Fruit fly (Drosophila melanogaster): Measurements from ENCODE around the gene CG6171.

Gene CG6171

dm6 chr3R:15332994-15333393 is 30.7 kb downstream of the CG6171 start, which contains the start of the genes Fkbp39 and Cyfip (continued):
- no peak for TF ChIP-seq Jarid2 (GFP tag; optimal IDR thresholded peaks at IDR 0.05)
- no peak for TF ChIP-seq CG8281 (tag; optimal IDR thresholded peaks at IDR 0.05)
- no peak for TF ChIP-seq bcd (GFP tag; optimal IDR thresholded peaks at IDR 0.05)
- peak; percentile 87 for TF ChIP-seq HmgD (GFP tag; optimal IDR thresholded peaks at IDR 0.05)
- TF ChIP-seq bowl (GFP tag; IDR thresholded peaks at IDR 0.05), result no peak
- no peak for TF ChIP-seq Oaz (GFP tag; IDR thresholded peaks at IDR 0.05)
- no peak for TF ChIP-seq usp (GFP tag; optimal IDR thresholded peaks at IDR 0.05)
- peak; percentile 71 for TF ChIP-seq CG2120 (GFP tag; optimal IDR thresholded peaks at IDR 0.05)
- TF ChIP-seq CG14667 (GFP tag; IDR thresholded peaks at IDR 0.05), result no peak
- no peak for TF ChIP-seq br (optimal IDR thresholded peaks at IDR 0.05)
- TF ChIP-seq CG12769 (tag; optimal IDR thresholded peaks at IDR 0.05), result no peak
- TF ChIP-seq CG9437 (GFP tag; optimal IDR thresholded peaks at IDR 0.05), result peak; percentile 38
- TF ChIP-seq dmrt11E (tag; optimal IDR thresholded peaks at IDR 0.05), result no peak
- TF ChIP-seq Poxn (GFP tag; IDR thresholded peaks at IDR 0.05), result no peak
- TF ChIP-seq Asciz (GFP tag; optimal IDR thresholded peaks at IDR 0.05), result no peak
- TF ChIP-seq MBD-R2 (GFP tag; IDR thresholded peaks at IDR 0.05), result peak; percentile 98
- TF ChIP-seq Dbx (GFP tag; IDR thresholded peaks at IDR 0.05), result peak; percentile 80
- TF ChIP-seq CG12299 (tag; optimal IDR thresholded peaks at IDR 0.05), result no peak
- no peak for TF ChIP-seq D19A (tag; optimal IDR thresholded peaks at IDR 0.05)
- peak; percentile 98 for TF ChIP-seq YL-1 (GFP tag; optimal IDR thresholded peaks at IDR 0.05)
- TF ChIP-seq CG3995 (GFP tag; optimal IDR thresholded peaks at IDR 0.05), result peak; percentile 18
- peak; percentile 80 for TF ChIP-seq trem (tag; optimal IDR thresholded peaks at IDR 0.05)
- TF ChIP-seq Dip2 (GFP tag; IDR thresholded peaks at IDR 0.05), result no peak
- TF ChIP-seq CG33213 (GFP tag; optimal IDR thresholded peaks at IDR 0.05), result peak; percentile 70
- peak; percentile 77; the same call in 1 of the 2 replicates for TF ChIP-seq amos (GFP tag; IDR thresholded peaks at IDR 0.05; ENCODE audit: partially characterized antibody)
- no peak for TF ChIP-seq CG43689 (GFP tag; IDR thresholded peaks at IDR 0.05)
- TF ChIP-seq zfh1 (GFP tag; IDR thresholded peaks at IDR 0.05), result no peak
- peak; percentile 2 for TF ChIP-seq CG9727 (GFP tag; optimal IDR thresholded peaks at IDR 0.05)
- no peak for TF ChIP-seq CG12104 (GFP tag; optimal IDR thresholded peaks at IDR 0.05)
- no peak for TF ChIP-seq CG8089 (GFP tag; optimal IDR thresholded peaks at IDR 0.05)
- TF ChIP-seq fd102C (GFP tag; optimal IDR thresholded peaks at IDR 0.05), result peak; percentile 4
- TF ChIP-seq CG6175 (GFP tag; IDR thresholded peaks at IDR 0.05), result no peak
- no peak for TF ChIP-seq Atf-2 (GFP tag; optimal IDR thresholded peaks at IDR 0.05)
- TF ChIP-seq jigr1 (GFP tag; IDR thresholded peaks at IDR 0.05), result no peak
- peak; percentile 98 for TF ChIP-seq Med (GFP tag)
- TF ChIP-seq BtbVII (GFP tag; optimal IDR thresholded peaks at IDR 0.05), result no peak
- TF ChIP-seq CG6791 (GFP tag; IDR thresholded peaks at IDR 0.05; ENCODE audit: partially characterized antibody), result peak; percentile 77
- no peak for TF ChIP-seq abd-A (tag; optimal IDR thresholded peaks at IDR 0.05)
- no peak for TF ChIP-seq gt (GFP tag; IDR thresholded peaks at IDR 0.05)
- peak; percentile 62 for TF ChIP-seq p53 (GFP tag; optimal IDR thresholded peaks at IDR 0.05)
- TF ChIP-seq CG8359 (GFP tag; optimal IDR thresholded peaks at IDR 0.05; ENCODE audit: borderline replicate concordance), result no peak
- TF ChIP-seq CG8478 (optimal IDR thresholded peaks at IDR 0.05), result no peak
- TF ChIP-seq run (tag; optimal IDR thresholded peaks at IDR 0.05), result no peak
- no peak for TF ChIP-seq H2.0 (GFP tag; IDR thresholded peaks at IDR 0.05)
- TF ChIP-seq hbn (GFP tag; IDR thresholded peaks at IDR 0.05; ENCODE audit: partially characterized antibody), result peak; percentile 65
- TF ChIP-seq CG13123 (GFP tag; optimal IDR thresholded peaks at IDR 0.05), result no peak
- no peak for TF ChIP-seq corto (GFP tag; optimal IDR thresholded peaks at IDR 0.05)
- no peak for TF ChIP-seq CG3281 (GFP tag; optimal IDR thresholded peaks at IDR 0.05)
- peak; percentile 8 for TF ChIP-seq CG12942 (GFP tag; optimal IDR thresholded peaks at IDR 0.05)
- no peak for TF ChIP-seq CG12236 (GFP tag; optimal IDR thresholded peaks at IDR 0.05)
- TF ChIP-seq ash1 (GFP tag; optimal IDR thresholded peaks at IDR 0.05), result no peak
- peak; percentile 90 for TF ChIP-seq Bgb (GFP tag; IDR thresholded peaks at IDR 0.05; ENCODE audit: partially characterized antibody)

Data from whole organism, embryonic.